Worm (Caenorhabditis elegans): Measurements from ENCODE around the gene clec-186.
"Not testable (repeated sequence)": the region's sequence is repeated elsewhere in the genome, so short reads cannot be mapped to it uniquely, and the experiment has no call there.

clec-186 gene

DNA sequence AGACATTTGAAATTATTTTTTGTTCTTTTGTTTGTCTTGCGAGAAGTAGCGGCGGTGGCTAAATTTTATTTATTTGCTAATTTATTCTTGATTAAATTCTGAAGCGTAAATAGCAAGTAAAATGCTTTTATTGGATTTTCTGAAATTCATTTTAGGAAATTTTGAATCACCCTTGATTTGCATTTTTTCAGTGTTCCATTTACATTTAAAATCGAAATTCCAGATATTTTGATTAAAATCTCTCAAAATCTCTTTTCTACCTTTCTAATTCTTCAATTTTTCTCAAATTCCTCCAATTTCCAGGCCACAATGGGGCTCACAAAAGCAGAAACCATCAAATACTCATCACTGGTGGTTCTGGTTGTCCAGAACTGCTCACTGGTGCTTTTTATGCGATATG, 10.7 kb upstream of the clec-186 start, which contains the start of gene nstp-5:
Gene nstp-5 (plus strand): TSS at position 301 of the 400 bp plus-strand sequence.
- TF ChIP-seq lin-32 (GFP tag; optimal IDR thresholded peaks at IDR 0.05) (no peak), ztf-11 (tag; optimal IDR thresholded peaks at IDR 0.05) (no peak)

DNA sequence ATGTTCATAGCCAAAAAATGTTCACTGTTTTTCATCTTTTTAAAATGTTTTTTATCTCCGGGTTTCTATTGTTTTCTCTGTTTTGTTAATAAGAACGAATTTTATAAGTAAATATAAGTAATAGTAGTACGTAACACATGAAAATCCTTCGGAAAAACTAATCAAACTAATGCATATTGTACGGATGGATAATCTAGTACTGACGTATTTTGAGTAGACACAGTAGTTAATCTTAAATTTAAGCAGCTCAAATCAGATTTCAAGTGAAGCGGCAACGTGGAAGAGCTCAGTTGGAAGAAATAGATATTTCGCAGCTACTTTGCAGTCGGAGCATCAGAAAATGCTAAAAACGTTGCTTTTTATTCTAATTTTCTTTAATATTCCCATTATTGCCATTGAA, 6.1 kb upstream of the clec-186 start, which contains the start of gene gcy-18:
Gene gcy-18 (plus strand): TSS at position 301 of the 400 bp plus-strand sequence.
- TF ChIP-seq pha-4 (tag; optimal IDR thresholded peaks at IDR 0.05) = no peak
- TF ChIP-seq tbx-8 (GFP tag; optimal IDR thresholded peaks at IDR 0.05) = no peak
- TF ChIP-seq ces-1 (GFP tag; optimal IDR thresholded peaks at IDR 0.05) = no peak
- no peak for TF ChIP-seq mls-2 (tag; optimal IDR thresholded peaks at IDR 0.05)
- TF ChIP-seq blmp-1 (tag; optimal IDR thresholded peaks at IDR 0.05) = no peak
- no peak for TF ChIP-seq nhr-28 (tag; optimal IDR thresholded peaks at IDR 0.05)

DNA sequence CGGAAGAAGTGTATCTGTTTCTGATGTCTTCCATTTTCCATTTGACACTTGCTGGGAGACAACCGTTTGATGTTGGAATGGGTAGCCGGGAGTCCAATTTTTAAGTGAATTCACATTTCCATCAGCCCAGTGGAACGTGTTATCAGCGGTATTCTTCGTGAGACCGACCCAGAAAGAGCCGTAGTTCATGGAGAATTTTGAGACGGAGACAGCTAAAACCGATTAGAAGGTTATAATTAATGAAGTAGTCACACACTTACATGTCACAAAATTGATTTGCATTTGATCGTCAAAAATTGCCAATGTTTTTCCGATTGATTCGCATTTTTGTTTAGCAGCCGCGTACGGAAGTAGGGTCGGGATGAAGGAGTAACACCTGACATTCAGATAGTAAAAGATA, 3.5 kb downstream of the clec-186 start:
- no peak for TF ChIP-seq zip-8 (tag; optimal IDR thresholded peaks at IDR 0.05)
- no peak for TF ChIP-seq unc-39 (tag; optimal IDR thresholded peaks at IDR 0.05)
- no peak for TF ChIP-seq snpc-4 (tag; optimal IDR thresholded peaks at IDR 0.05)
- TF ChIP-seq lin-13 (tag; optimal IDR thresholded peaks at IDR 0.05) = no peak
- no peak for TF ChIP-seq ztf-11 (tag; optimal IDR thresholded peaks at IDR 0.05)
- TF ChIP-seq lsy-2 (tag; optimal IDR thresholded peaks at IDR 0.05) = no peak
- TF ChIP-seq ceh-83 (GFP tag; optimal IDR thresholded peaks at IDR 0.05) = no peak
- TF ChIP-seq unc-62 (GFP tag; optimal IDR thresholded peaks at IDR 0.05) = no peak
- no peak for TF ChIP-seq M03D4.4 (tag; optimal IDR thresholded peaks at IDR 0.05)
- TF ChIP-seq flh-1 (GFP tag; optimal IDR thresholded peaks at IDR 0.05) = no peak
- no peak for TF ChIP-seq lin-32 (GFP tag; optimal IDR thresholded peaks at IDR 0.05)

DNA sequence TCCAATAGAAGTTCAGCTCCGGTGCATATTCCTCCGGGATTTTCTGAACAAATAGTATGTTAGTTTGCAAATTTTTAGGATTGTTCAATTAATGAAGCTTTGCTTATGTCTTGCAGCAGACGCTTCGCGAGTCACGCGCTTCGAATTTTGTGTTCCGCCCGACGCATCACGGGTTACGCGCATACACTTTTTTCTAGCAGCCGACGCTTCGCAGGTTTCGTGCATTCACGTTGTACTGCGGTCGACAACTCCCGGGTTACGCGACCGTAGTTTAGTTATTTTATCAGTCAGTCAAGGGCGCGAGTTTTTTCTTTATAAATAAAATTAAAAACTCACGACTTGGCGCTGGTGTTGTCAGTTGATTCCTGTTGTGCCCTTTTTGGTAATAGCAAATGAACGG, 3.9 kb downstream of the clec-186 start:
- no peak for TF ChIP-seq elt-3 (tag; optimal IDR thresholded peaks at IDR 0.05)
- TF ChIP-seq ceh-39 (tag; optimal IDR thresholded peaks at IDR 0.05) = no peak
- no peak for TF ChIP-seq unc-62 (GFP tag; optimal IDR thresholded peaks at IDR 0.05)
- no peak for TF ChIP-seq lin-32 (GFP tag; optimal IDR thresholded peaks at IDR 0.05)
- no peak for TF ChIP-seq ceh-43 (GFP tag; optimal IDR thresholded peaks at IDR 0.05)
- no peak for TF ChIP-seq mep-1 (tag; optimal IDR thresholded peaks at IDR 0.05)
- TF ChIP-seq nhr-2 (tag; optimal IDR thresholded peaks at IDR 0.05) = no peak

DNA sequence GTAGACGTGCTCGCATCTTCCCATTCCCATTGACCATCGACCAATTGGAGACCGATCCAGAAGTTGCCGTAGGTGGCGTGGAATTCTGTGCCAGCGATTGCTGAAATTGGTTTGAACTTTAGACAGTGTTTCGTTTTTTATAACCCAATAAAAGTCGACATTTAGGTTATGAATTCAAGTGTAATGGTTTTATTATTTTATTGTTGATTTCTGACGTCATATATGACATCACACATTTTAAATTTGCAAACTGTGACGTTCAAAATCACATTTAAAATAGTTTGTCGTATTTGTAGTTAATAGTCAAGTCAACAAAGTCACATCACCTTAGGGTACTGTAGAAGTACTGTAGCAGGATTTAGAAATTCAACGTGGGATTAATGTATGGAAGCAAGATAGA, 4.4 kb downstream of the clec-186 start:
- peak; percentile 84 for TF ChIP-seq zip-8 (tag; optimal IDR thresholded peaks at IDR 0.05)
- TF ChIP-seq lin-13 (tag; optimal IDR thresholded peaks at IDR 0.05) = no peak

DNA sequence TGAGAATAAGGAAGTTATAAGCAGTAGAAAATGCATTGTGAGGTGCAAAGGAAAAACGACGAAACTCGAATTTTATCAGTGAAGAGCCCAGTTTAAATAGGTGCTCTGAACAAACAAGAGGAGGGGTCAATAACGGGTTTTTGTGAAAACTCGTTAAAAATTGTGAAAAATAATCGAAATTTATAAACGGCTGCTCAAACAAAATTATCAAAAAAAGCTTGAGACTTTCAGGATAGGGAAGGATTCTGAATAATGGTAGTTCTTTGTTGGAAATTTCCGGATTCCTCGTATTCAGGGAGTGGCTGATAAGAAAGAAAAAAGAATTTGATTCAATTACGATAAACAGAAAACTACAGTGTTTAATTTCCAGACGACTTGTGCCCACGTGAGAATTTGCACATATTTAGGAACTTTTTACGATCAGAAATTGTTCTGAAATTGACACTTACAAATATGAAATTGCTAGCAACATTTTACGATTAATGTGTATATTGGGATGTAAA, 5.6 kb downstream of the clec-186 start, which contains the start of gene clec-187:
Gene clec-187 (minus strand): TSS at position 51 of the 503 bp plus-strand sequence.
- no peak for TF ChIP-seq ceh-43 (GFP tag; optimal IDR thresholded peaks at IDR 0.05)
- no peak for TF ChIP-seq ztf-11 (tag; optimal IDR thresholded peaks at IDR 0.05)

DNA sequence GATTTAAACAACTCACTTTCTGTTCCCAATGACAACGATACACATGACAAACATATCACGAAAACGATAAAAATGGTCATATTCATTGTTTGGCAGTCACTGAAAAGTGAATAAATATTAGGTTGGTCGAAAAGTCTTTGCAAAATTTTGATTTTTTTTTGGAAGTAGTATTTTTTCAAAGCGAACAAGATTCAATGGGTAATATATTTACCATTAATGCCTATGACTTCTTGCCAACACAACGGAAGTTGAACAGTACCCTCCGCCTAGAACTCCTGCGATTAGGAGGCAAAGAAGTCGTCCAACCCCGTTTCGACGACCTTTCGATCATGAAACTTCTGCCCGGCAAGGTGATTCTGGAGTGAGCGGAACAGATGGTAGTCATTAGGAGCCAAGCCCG, 9.4 kb downstream of the clec-186 start, which contains the start of gene ZK896.1:
Gene ZK896.1 (minus strand): TSS at position 101 of the 400 bp plus-strand sequence.
- TF ChIP-seq sptf-1, lin-13, nhr-237 (tag; optimal IDR thresholded peaks at IDR 0.05): not testable (repeated sequence)

DNA sequence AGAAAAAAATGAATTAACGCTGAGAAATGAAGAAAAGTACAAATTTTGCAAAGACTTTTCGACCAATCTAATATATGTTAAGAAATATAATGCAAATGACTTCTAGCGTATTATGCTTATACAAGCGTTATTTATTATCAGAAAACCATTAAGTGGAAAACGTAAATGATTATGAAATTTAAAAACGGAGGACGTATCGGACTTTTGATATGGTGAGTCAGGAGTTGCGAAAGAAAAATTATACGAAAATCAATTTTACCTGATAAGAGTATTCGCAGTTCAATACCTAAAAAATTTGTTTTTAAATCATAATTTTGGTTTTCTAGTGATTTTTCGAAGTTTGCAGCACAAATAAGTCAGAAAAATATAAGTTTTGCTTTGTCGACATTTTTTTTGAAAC, 10.6 kb downstream of the clec-186 start:
- TF ChIP-seq snpc-4 (tag; optimal IDR thresholded peaks at IDR 0.05) (no peak), ztf-11 (tag; optimal IDR thresholded peaks at IDR 0.05) (no peak), sptf-1 (tag; optimal IDR thresholded peaks at IDR 0.05) (no peak), hlh-1 (tag; optimal IDR thresholded peaks at IDR 0.05) (no peak), cnd-1 (tag; optimal IDR thresholded peaks at IDR 0.05) (no peak), sem-2 (GFP tag; optimal IDR thresholded peaks at IDR 0.05) (no peak), mls-2 (tag; optimal IDR thresholded peaks at IDR 0.05) (no peak), nhr-28 (tag; optimal IDR thresholded peaks at IDR 0.05) (no peak), mab-5 (tag; optimal IDR thresholded peaks at IDR 0.05) (no peak), unc-39 (tag; optimal IDR thresholded peaks at IDR 0.05) (no peak)
